Fruit fly (Drosophila melanogaster) whole organism, embryonic: ENCODE results near the gene mRpL39.

Experiments used
- BtbVII ChIP-seq: fragments of 200-800 bp; sonication (Bioruptor generic); optimal IDR thresholded peaks from 3 replicates; lab custom pipeline; 2017; ENCODE audit warnings: missing biosample characterization, mild to moderate bottlenecking, missing genetic modification characterization
- CG1024 ChIP-seq: fragments of 200-800 bp; sonication (Bioruptor generic); IDR thresholded peaks from 2 replicates; pipeline ENCODE4 v1.3.6; 2022; ENCODE audit warnings: missing biosample characterization, missing genetic modification characterization
- CG10321 ChIP-seq: fragments of 200-800 bp; sonication (Bioruptor generic); IDR thresholded peaks from 2 replicates; pipeline ENCODE4 v1.3.6; 2022; ENCODE audit warnings: missing biosample characterization, missing genetic modification characterization
- CG10462 ChIP-seq: fragments of 200-800 bp; sonication (Bioruptor generic); optimal IDR thresholded peaks from 2 replicates; lab custom pipeline; 2016; ENCODE audit warnings: missing biosample characterization, missing genetic modification characterization
- CG10543 ChIP-seq: fragments of 200-800 bp; sonication (Bioruptor generic); optimal IDR thresholded peaks from 3 replicates; lab custom pipeline; 2017; ENCODE audit warnings: missing biosample characterization, mild to moderate bottlenecking, missing genetic modification characterization, moderate library complexity
- CG10959 ChIP-seq: fragments of 200-800 bp; sonication (Bioruptor generic); IDR thresholded peaks from 2 replicates; pipeline ENCODE4 v1.3.6; 2022; ENCODE audit warnings: missing biosample characterization, missing genetic modification characterization
- CG11093 ChIP-seq: fragments of 200-800 bp; sonication (Bioruptor generic); IDR thresholded peaks from 3 replicates; pipeline ENCODE4 v1.3.6; 2022; ENCODE audit warnings: missing biosample characterization, missing genetic modification characterization
- CG11456 ChIP-seq: fragments of 200-800 bp; sonication (Bioruptor generic); IDR thresholded peaks from 3 replicates; pipeline ENCODE4 v1.3.6; 2022; ENCODE audit warnings: missing biosample characterization, missing genetic modification characterization
- CG11560 ChIP-seq: fragments of 200-800 bp; sonication (Bioruptor generic); IDR thresholded peaks from 3 replicates; pipeline ENCODE4 v1.3.6; 2022; ENCODE audit warnings: missing biosample characterization, missing genetic modification characterization
- CG12299 ChIP-seq: fragments of 200-800 bp; sonication (Bioruptor generic); optimal IDR thresholded peaks from 2 replicates; lab custom pipeline; 2018; ENCODE audit warnings: missing biosample characterization, mild to moderate bottlenecking, missing genetic modification characterization
- CG15269 ChIP-seq: fragments of 200-800 bp; sonication (Bioruptor generic); optimal IDR thresholded peaks from 2 replicates; lab custom pipeline; 2018; ENCODE audit warnings: missing biosample characterization, mild to moderate bottlenecking, missing genetic modification characterization, moderate library complexity
- CG15479 ChIP-seq: fragments of 200-800 bp; sonication (Bioruptor generic); optimal IDR thresholded peaks from 3 replicates; lab custom pipeline; 2019; ENCODE audit warnings: missing biosample characterization, mild to moderate bottlenecking, missing genetic modification characterization, moderate library complexity
- CG1603 ChIP-seq: fragments of 200-800 bp; sonication (Bioruptor generic); optimal IDR thresholded peaks from 2 replicates; lab custom pipeline; 2019; ENCODE audit warnings: missing biosample characterization, mild to moderate bottlenecking, missing genetic modification characterization, moderate library complexity
- CG17802 ChIP-seq: fragments of 200-800 bp; sonication (Bioruptor generic); optimal IDR thresholded peaks from 2 replicates; lab custom pipeline; 2018; ENCODE audit warnings: missing biosample characterization, mild to moderate bottlenecking, missing genetic modification characterization, moderate library complexity
- CG2129 ChIP-seq: fragments of 200-800 bp; sonication (Bioruptor generic); IDR thresholded peaks from 2 replicates; pipeline ENCODE4 v1.3.6; 2022; ENCODE audit warnings: missing biosample characterization, missing genetic modification characterization; ENCODE audit not compliant: partially characterized antibody
- CG30431 ChIP-seq: fragments of 200-800 bp; sonication (Bioruptor generic); optimal IDR thresholded peaks from 2 replicates; lab custom pipeline; 2017; ENCODE audit warnings: missing biosample characterization, missing genetic modification characterization
- CG31365 ChIP-seq: fragments of 200-800 bp; sonication (Bioruptor generic); optimal IDR thresholded peaks from 2 replicates; lab custom pipeline; 2018; ENCODE audit warnings: missing biosample characterization, mild to moderate bottlenecking, missing genetic modification characterization
- CG31441 ChIP-seq: fragments of 200-800 bp; sonication (Bioruptor generic); IDR thresholded peaks from 2 replicates; pipeline ENCODE4 v1.3.6; 2022; ENCODE audit warnings: missing biosample characterization, missing genetic modification characterization
- CG3847 ChIP-seq: fragments of 200-800 bp; sonication (Bioruptor generic); IDR thresholded peaks from 2 replicates; pipeline ENCODE4 v1.3.6; 2022; ENCODE audit warnings: missing biosample characterization, missing genetic modification characterization
- CG6791 ChIP-seq: fragments of 200-800 bp; sonication (Bioruptor generic); IDR thresholded peaks from 3 replicates; pipeline ENCODE4 v1.3.6; 2022; ENCODE audit warnings: missing biosample characterization, missing genetic modification characterization; ENCODE audit not compliant: partially characterized antibody
- CG7357 ChIP-seq: fragments of 200-800 bp; sonication (Bioruptor generic); IDR thresholded peaks from 3 replicates; pipeline ENCODE4 v1.3.6; 2022; ENCODE audit warnings: missing biosample characterization, missing genetic modification characterization
- CG8478 ChIP-seq: fragments of >200 bp; optimal IDR thresholded peaks from 2 replicates; lab custom pipeline; 2018
- CG9876 ChIP-seq: fragments of 200-800 bp; sonication (Bioruptor generic); optimal IDR thresholded peaks from 2 replicates; lab custom pipeline; 2016; ENCODE audit warnings: missing biosample characterization, missing genetic modification characterization
- Dll ChIP-seq: fragments of 200-800 bp; sonication (Bioruptor generic); IDR thresholded peaks from 4 replicates; pipeline ENCODE4 v1.3.6; 2022; ENCODE audit warnings: missing biosample characterization, missing genetic modification characterization; ENCODE audit not compliant: partially characterized antibody
- Ets97D ChIP-seq: fragments of 200-800 bp; sonication (Bioruptor generic); optimal IDR thresholded peaks from 3 replicates; lab custom pipeline; 2016; ENCODE audit warnings: missing biosample characterization, missing genetic modification characterization
- H15 ChIP-seq: fragments of 200-800 bp; sonication (Bioruptor generic); IDR thresholded peaks from 3 replicates; pipeline ENCODE4 v1.3.6; 2022; ENCODE audit warnings: missing biosample characterization, missing genetic modification characterization
- Max ChIP-seq: fragments of 200-800 bp; sonication (Bioruptor generic); optimal IDR thresholded peaks from 2 replicates; lab custom pipeline; 2016; ENCODE audit warnings: missing biosample characterization, mild to moderate bottlenecking, missing genetic modification characterization
- Med ChIP-seq: fragments of 200-800 bp; sonication (Bioruptor generic); peaks from one replicate; lab custom pipeline; 2016; ENCODE audit warnings: missing biosample characterization, missing genetic modification characterization, mild to moderate bottlenecking, inconsistent platforms, moderate library complexity
- Nf-YB ChIP-seq: fragments of 200-800 bp; sonication (Bioruptor generic); optimal IDR thresholded peaks from 3 replicates; lab custom pipeline; 2019; ENCODE audit warnings: missing biosample characterization, mild to moderate bottlenecking, missing genetic modification characterization, moderate library complexity
- Nf-YC ChIP-seq: fragments of 200-800 bp; optimal IDR thresholded peaks from 3 replicates; lab custom pipeline; 2019; ENCODE audit warnings: missing biosample characterization, mild to moderate bottlenecking, missing genetic modification characterization, moderate library complexity
- Ptx1 ChIP-seq: fragments of 200-800 bp; sonication (Bioruptor generic); IDR thresholded peaks from 2 replicates; pipeline ENCODE4 v1.3.6; 2022; ENCODE audit warnings: missing biosample characterization, missing genetic modification characterization
- Scr ChIP-seq: fragments of 200-800 bp; sonication (Bioruptor generic); IDR thresholded peaks from 2 replicates; pipeline ENCODE4 v1.3.6; 2022; ENCODE audit warnings: missing biosample characterization, missing genetic modification characterization; ENCODE audit not compliant: partially characterized antibody
- Tbp ChIP-seq: fragments of >200 bp; optimal IDR thresholded peaks from 2 replicates; lab custom pipeline; 2018; ENCODE audit warnings: missing biosample characterization, missing genetic modification characterization
- cato ChIP-seq: fragments of 200-800 bp; sonication (Bioruptor generic); optimal IDR thresholded peaks from 2 replicates; lab custom pipeline; 2016; ENCODE audit warnings: missing biosample characterization, missing genetic modification characterization, borderline replicate concordance
- chm ChIP-seq: fragments of 200-800 bp; sonication (Bioruptor generic); IDR thresholded peaks from 2 replicates; pipeline ENCODE4 v1.3.6; 2022; ENCODE audit warnings: missing biosample characterization, missing genetic modification characterization
- dm ChIP-seq: fragments of 200-800 bp; sonication (Bioruptor generic); optimal IDR thresholded peaks from 3 replicates; lab custom pipeline; 2016; ENCODE audit warnings: missing biosample characterization, missing genetic modification characterization
- en ChIP-seq: fragments of 200-800 bp; sonication (Bioruptor generic); optimal IDR thresholded peaks from 2 replicates; lab custom pipeline; 2016; ENCODE audit warnings: missing biosample characterization, missing genetic modification characterization
- esg ChIP-seq: fragments of 200-800 bp; sonication (Bioruptor generic); conservative IDR thresholded peaks from 2 replicates; pipeline ENCODE4 v1.3.6; 2022; ENCODE audit warnings: missing biosample characterization, missing genetic modification characterization
- ewg ChIP-seq: fragments of 200-800 bp; sonication (Bioruptor generic); optimal IDR thresholded peaks from 3 replicates; lab custom pipeline; 2017; ENCODE audit warnings: mild to moderate bottlenecking, missing biosample characterization, missing genetic modification reagents, missing genetic modification characterization
- fd64A ChIP-seq: fragments of 200-800 bp; sonication (Bioruptor generic); optimal IDR thresholded peaks from 3 replicates; lab custom pipeline; 2018; ENCODE audit warnings: missing biosample characterization, mild to moderate bottlenecking, missing genetic modification characterization
- gro ChIP-seq: fragments of 200-800 bp; sonication (Bioruptor generic); optimal IDR thresholded peaks from 2 replicates; lab custom pipeline; 2016; ENCODE audit warnings: missing biosample characterization, missing genetic modification characterization
- insv ChIP-seq, 2 experiments: fragments of 200-800 bp; sonication (Bioruptor generic); optimal IDR thresholded peaks; 3 replicates each; lab custom pipeline; 2016 to 2018; ENCODE audit warnings: missing biosample characterization in 2 of 2, missing genetic modification characterization in 2 of 2
- lov ChIP-seq, 2 experiments: fragments of 200-800 bp in 1 of 2; fragments of >200 bp in 1 of 2; sonication (Bioruptor generic) in 1 of 2; IDR thresholded peaks in 1 of 2; optimal IDR thresholded peaks in 1 of 2; 2 replicates in 1 of 2; 3 replicates in 1 of 2; pipeline versions ENCODE4 v1.3.6 to Lab custom; 2017 to 2022; ENCODE audit warnings: missing biosample characterization in 1 of 2, missing genetic modification characterization in 1 of 2
- nerfin-2 ChIP-seq: fragments of 200-800 bp; sonication (Bioruptor generic); IDR thresholded peaks from 2 replicates; pipeline ENCODE4 v1.3.6; 2022; ENCODE audit warnings: missing biosample characterization, missing genetic modification characterization; ENCODE audit not compliant: partially characterized antibody
- pb ChIP-seq: fragments of 200-800 bp; sonication (Bioruptor generic); optimal IDR thresholded peaks from 3 replicates; lab custom pipeline; 2016; ENCODE audit warnings: missing biosample characterization, missing genetic modification characterization
- pros ChIP-seq: fragments of 200-800 bp; sonication (Bioruptor generic); optimal IDR thresholded peaks from 3 replicates; lab custom pipeline; 2019; ENCODE audit warnings: missing biosample characterization, mild to moderate bottlenecking, missing genetic modification characterization, moderate library complexity
- ro ChIP-seq: fragments of 200-800 bp; sonication (Bioruptor generic); IDR thresholded peaks from 2 replicates; pipeline ENCODE4 v1.3.6; 2022; ENCODE audit warnings: missing biosample characterization, missing genetic modification characterization
- scrt ChIP-seq: fragments of 200-800 bp; sonication (Bioruptor generic); optimal IDR thresholded peaks from 2 replicates; lab custom pipeline; 2018; ENCODE audit warnings: missing biosample characterization, mild to moderate bottlenecking, missing genetic modification characterization, moderate library complexity
- tll ChIP-seq, 2 experiments: fragments of 200-800 bp in 1 of 2; fragments of >200 bp in 1 of 2; sonication (Bioruptor generic) in 1 of 2; optimal IDR thresholded peaks; 2 replicates each; lab custom pipeline; 2017 to 2019; ENCODE audit warnings: missing biosample characterization in 2 of 2, missing genetic modification characterization in 2 of 2, mild to moderate bottlenecking in 1 of 2, moderate library complexity in 1 of 2
- usp ChIP-seq: fragments of >200 bp; optimal IDR thresholded peaks from 2 replicates; lab custom pipeline; 2017; ENCODE audit warnings: missing biosample characterization, missing genetic modification characterization
- zfh1 ChIP-seq: fragments of 200-800 bp; sonication (Bioruptor generic); IDR thresholded peaks from 3 replicates; pipeline ENCODE4 v1.3.6; 2022; ENCODE audit warnings: missing biosample characterization, missing genetic modification characterization

The mRpL39 gene

dm6 chr3L:14974952-14975351 lies 24.5 kb downstream of the mRpL39 start:
- TF ChIP-seq CG10321 (GFP tag; lab: Robert Waterston, UW) (no peak), fd64A (GFP tag; lab: Kevin White, UChicago) (no peak), CG11456 (GFP tag; lab: Robert Waterston, UW) (no peak), gro (GFP tag; lab: Kevin White, UChicago) (no peak), ro (GFP tag; lab: Robert Waterston, UW) (no peak), Max (GFP tag; lab: Kevin White, UChicago) (no peak), usp (GFP tag; lab: Kevin White, UChicago) (no peak), CG7357 (GFP tag; lab: Robert Waterston, UW) (no peak), CG11560 (tag; lab: Robert Waterston, UW) (no peak), CG17802 (no peak), chm (GFP tag; lab: Robert Waterston, UW) (peak; percentile 50; the same call in 1 of the 2 replicates), Ets97D (no peak), scrt (GFP tag; lab: Kevin White, UChicago) (no peak), CG10462 (no peak), CG8478 (lab: Kevin White, UChicago) (no peak), CG10543 (GFP tag; lab: Kevin White, UChicago) (no peak), Med (GFP tag; lab: Kevin White, UChicago) (peak; percentile 32), CG6791 (GFP tag; lab: Robert Waterston, UW) (0 out of 3 replicates have a peak, but pooled peaks have one; percentile 43), CG30431 (GFP tag; lab: Kevin White, UChicago) (no peak), pb (GFP tag; lab: Kevin White, UChicago) (no peak), Nf-YB (GFP tag; lab: Kevin White, UChicago) (peak; percentile 84), en (GFP tag; lab: Kevin White, UChicago) (no peak), CG15479 (peak; percentile 56), CG2129 (GFP tag; lab: Robert Waterston, UW) (no peak), CG3847 (GFP tag; lab: Robert Waterston, UW) (no peak), insv (GFP tag; optimal IDR thresholded peaks at IDR 0.05; lab: Kevin White, UChicago) (peak in 1 of 2 experiments; percentile 32), ewg (GFP tag; lab: Kevin White, UChicago) (no peak), esg (GFP tag; lab: Robert Waterston, UW) (no peak), pros (peak; percentile 78), CG10959 (GFP tag; lab: Robert Waterston, UW) (peak; percentile 22; the same call in 1 of the 2 replicates), cato (GFP tag; lab: Kevin White, UChicago) (no peak), CG9876 (GFP tag; lab: Kevin White, UChicago) (no peak), Tbp (GFP tag; lab: Kevin White, UChicago) (peak; percentile 13), lov (optimal IDR thresholded peaks at IDR 0.05; lab: Kevin White, UChicago) (no peak), lov (GFP tag; IDR thresholded peaks at IDR 0.05; lab: Robert Waterston, UW) (no peak), CG1024 (GFP tag; lab: Robert Waterston, UW) (no peak), CG31365 (tag; lab: Kevin White, UChicago) (no peak), Nf-YC (tag; lab: Kevin White, UChicago) (peak; percentile 66), CG11093 (GFP tag; lab: Robert Waterston, UW) (no peak), Scr (GFP tag; lab: Robert Waterston, UW) (no peak), CG12299 (no peak), CG15269 (tag; lab: Kevin White, UChicago) (no peak), nerfin-2 (GFP tag; lab: Robert Waterston, UW) (no peak), CG31441 (GFP tag; lab: Robert Waterston, UW) (no peak), H15 (GFP tag; lab: Robert Waterston, UW) (no peak), dm (GFP tag; lab: Kevin White, UChicago) (no peak), BtbVII (GFP tag; lab: Kevin White, UChicago) (no peak), Dll (GFP tag; lab: Robert Waterston, UW) (no peak), tll (GFP tag; optimal IDR thresholded peaks at IDR 0.05; lab: Kevin White, UChicago) (peak in 1 of 2 experiments; percentile 19), zfh1 (GFP tag; lab: Robert Waterston, UW) (peak; percentile 51; the same call in 1 of the 3 replicates), Ptx1 (GFP tag; lab: Robert Waterston, UW) (no peak), CG1603 (no peak)
